Fruit fly (Drosophila melanogaster) whole organism, embryonic: ENCODE measurements around the gene st.
A peak's percentile ranks its signal among the peaks of the same experiment; 100 is the strongest.

Experiments
- Aef1 ChIP-seq: fragments of 200-800 bp; sonication (Bioruptor generic); IDR thresholded peaks from 3 replicates; pipeline ENCODE4 v1.3.6; 2022; ENCODE audit warnings: missing biosample characterization, missing genetic modification characterization
- Atf6 ChIP-seq: fragments of 200-800 bp; sonication (Bioruptor generic); IDR thresholded peaks from 2 replicates; pipeline ENCODE4 v1.3.6; 2022; ENCODE audit warnings: missing biosample characterization, missing genetic modification characterization
- B-H2 ChIP-seq: fragments of 200-800 bp; sonication (Bioruptor generic); optimal IDR thresholded peaks from 2 replicates; lab custom pipeline; 2018; ENCODE audit warnings: missing biosample characterization, mild to moderate bottlenecking, missing genetic modification characterization
- Bdp1 ChIP-seq: fragments of 200-800 bp; sonication (Bioruptor generic); optimal IDR thresholded peaks from 3 replicates; lab custom pipeline; 2016; ENCODE audit warnings: missing biosample characterization, missing genetic modification characterization
- CG10543 ChIP-seq: fragments of 200-800 bp; sonication (Bioruptor generic); optimal IDR thresholded peaks from 3 replicates; lab custom pipeline; 2017; ENCODE audit warnings: missing biosample characterization, mild to moderate bottlenecking, missing genetic modification characterization, moderate library complexity
- CG11398 ChIP-seq: fragments of 200-800 bp; sonication (Bioruptor generic); optimal IDR thresholded peaks from 2 replicates; lab custom pipeline; 2016; ENCODE audit warnings: missing biosample characterization, missing genetic modification characterization
- CG14965 ChIP-seq: fragments of 200-800 bp; sonication (Bioruptor generic); optimal IDR thresholded peaks from 2 replicates; lab custom pipeline; 2016; ENCODE audit warnings: missing biosample characterization, missing genetic modification characterization, borderline replicate concordance
- CG15073 ChIP-seq: fragments of 200-800 bp; sonication (Bioruptor generic); optimal IDR thresholded peaks from 2 replicates; lab custom pipeline; 2016; ENCODE audit warnings: missing biosample characterization, missing genetic modification characterization
- CG16779 ChIP-seq: fragments of 200-800 bp; sonication (Bioruptor generic); IDR thresholded peaks from 2 replicates; pipeline ENCODE4 v1.3.6; 2022; ENCODE audit warnings: missing biosample characterization, missing genetic modification characterization
- CG2120 ChIP-seq: fragments of 200-800 bp; sonication (Bioruptor generic); optimal IDR thresholded peaks from 3 replicates; lab custom pipeline; 2016; ENCODE audit warnings: missing biosample characterization, missing genetic modification characterization
- CG2678 ChIP-seq: fragments of 200-800 bp; sonication (Bioruptor generic); optimal IDR thresholded peaks from 3 replicates; lab custom pipeline; 2019; ENCODE audit warnings: missing biosample characterization, mild to moderate bottlenecking, missing genetic modification characterization, moderate library complexity
- CG30431 ChIP-seq: fragments of 200-800 bp; sonication (Bioruptor generic); optimal IDR thresholded peaks from 2 replicates; lab custom pipeline; 2017; ENCODE audit warnings: missing biosample characterization, missing genetic modification characterization
- CG31365 ChIP-seq: fragments of 200-800 bp; sonication (Bioruptor generic); optimal IDR thresholded peaks from 2 replicates; lab custom pipeline; 2018; ENCODE audit warnings: missing biosample characterization, mild to moderate bottlenecking, missing genetic modification characterization
- CG34224 ChIP-seq: fragments of 200-800 bp; sonication (Bioruptor generic); IDR thresholded peaks from 3 replicates; pipeline ENCODE4 v1.3.6; 2022; ENCODE audit warnings: missing biosample characterization, missing genetic modification characterization; ENCODE audit not compliant: partially characterized antibody
- CG43689 ChIP-seq: fragments of 200-800 bp; sonication (Bioruptor generic); IDR thresholded peaks from 2 replicates; pipeline ENCODE4 v1.3.6; 2022; ENCODE audit warnings: missing biosample characterization, missing genetic modification characterization
- CG4404 ChIP-seq: fragments of 200-800 bp; sonication (Bioruptor generic); IDR thresholded peaks from 2 replicates; pipeline ENCODE4 v1.3.6; 2022; ENCODE audit warnings: missing biosample characterization, missing genetic modification characterization
- CG5245 ChIP-seq: fragments of 200-800 bp; sonication (Bioruptor generic); optimal IDR thresholded peaks from 3 replicates; lab custom pipeline; 2016; ENCODE audit warnings: missing biosample characterization, missing genetic modification characterization
- CG6683 ChIP-seq: fragments of 200-800 bp; sonication (Bioruptor generic); optimal IDR thresholded peaks from 2 replicates; lab custom pipeline; 2017; ENCODE audit warnings: missing biosample characterization, mild to moderate bottlenecking, missing genetic modification characterization, missing genetic modification reagents
- CG6689 ChIP-seq: fragments of 200-800 bp; sonication (Bioruptor generic); IDR thresholded peaks from 2 replicates; pipeline ENCODE4 v1.3.6; 2022; ENCODE audit warnings: missing biosample characterization, missing genetic modification characterization
- CG6854 ChIP-seq: fragments of 200-800 bp; sonication (Bioruptor generic); optimal IDR thresholded peaks from 3 replicates; lab custom pipeline; 2017; ENCODE audit warnings: missing biosample characterization, mild to moderate bottlenecking, missing genetic modification characterization
- CG7928 ChIP-seq: fragments of 200-800 bp; sonication (Bioruptor generic); optimal IDR thresholded peaks from 2 replicates; lab custom pipeline; 2017; ENCODE audit warnings: missing biosample characterization, mild to moderate bottlenecking, missing genetic modification characterization
- CG8944 ChIP-seq: fragments of 200-800 bp; sonication (Bioruptor generic); optimal IDR thresholded peaks from 3 replicates; lab custom pipeline; 2016; ENCODE audit warnings: missing biosample characterization, missing genetic modification characterization
- CHES-1-like ChIP-seq: fragments of 200-800 bp; sonication (Bioruptor generic); optimal IDR thresholded peaks from 2 replicates; lab custom pipeline; 2016; ENCODE audit warnings: missing biosample characterization, missing genetic modification characterization
- D19A ChIP-seq: fragments of 200-800 bp; optimal IDR thresholded peaks from 3 replicates; lab custom pipeline; 2019; ENCODE audit warnings: missing biosample characterization, mild to moderate bottlenecking, missing genetic modification characterization, moderate library complexity
- Dll ChIP-seq: fragments of 200-800 bp; sonication (Bioruptor generic); IDR thresholded peaks from 4 replicates; pipeline ENCODE4 v1.3.6; 2022; ENCODE audit warnings: missing biosample characterization, missing genetic modification characterization; ENCODE audit not compliant: partially characterized antibody
- Ets65A ChIP-seq: fragments of 200-800 bp; sonication (Bioruptor generic); peaks from one replicate; lab custom pipeline; 2016; ENCODE audit warnings: missing biosample characterization, missing genetic modification characterization
- HLHmδ ChIP-seq: fragments of 200-800 bp; sonication (Bioruptor generic); optimal IDR thresholded peaks from 2 replicates; lab custom pipeline; 2018; ENCODE audit warnings: missing biosample characterization, mild to moderate bottlenecking, missing genetic modification characterization, moderate library complexity
- Hmx ChIP-seq: fragments of 200-800 bp; sonication (Bioruptor generic); optimal IDR thresholded peaks from 2 replicates; lab custom pipeline; 2016; ENCODE audit warnings: missing biosample characterization, missing genetic modification characterization
- Hr51 ChIP-seq, 2 experiments: fragments of 200-800 bp; sonication (Bioruptor generic); optimal IDR thresholded peaks; 2 replicates in 1 of 2; 3 replicates in 1 of 2; lab custom pipeline; 2016 to 2018; ENCODE audit warnings: missing biosample characterization in 2 of 2, missing genetic modification characterization in 2 of 2, mild to moderate bottlenecking in 1 of 2, moderate library complexity in 1 of 2
- Lhr ChIP-seq: fragments of 200-800 bp; sonication (Bioruptor generic); optimal IDR thresholded peaks from 3 replicates; lab custom pipeline; 2017; ENCODE audit warnings: mild to moderate bottlenecking, missing biosample characterization, missing genetic modification reagents, missing genetic modification characterization
- Lim3 ChIP-seq: fragments of 200-800 bp; sonication (Bioruptor generic); IDR thresholded peaks from 2 replicates; pipeline ENCODE4 v1.3.6; 2022; ENCODE audit warnings: missing biosample characterization, missing genetic modification characterization
- MBD-R2 ChIP-seq: fragments of 200-800 bp; sonication (Bioruptor generic); IDR thresholded peaks from 2 replicates; pipeline ENCODE4 v1.3.6; 2022; ENCODE audit warnings: missing biosample characterization, missing genetic modification characterization
- Mes4 ChIP-seq: fragments of 200-800 bp; sonication (Bioruptor generic); optimal IDR thresholded peaks from 2 replicates; lab custom pipeline; 2016; ENCODE audit warnings: missing biosample characterization, missing genetic modification characterization
- Rx ChIP-seq: fragments of 200-800 bp; sonication (Bioruptor generic); IDR thresholded peaks from 2 replicates; pipeline ENCODE4 v1.3.6; 2022; ENCODE audit warnings: missing biosample characterization, missing genetic modification characterization
- ato ChIP-seq: fragments of 200-800 bp; sonication (Bioruptor generic); IDR thresholded peaks from 2 replicates; pipeline ENCODE4 v1.3.6; 2022; ENCODE audit warnings: missing biosample characterization, missing genetic modification characterization; ENCODE audit not compliant: partially characterized antibody
- esg ChIP-seq: fragments of 200-800 bp; sonication (Bioruptor generic); conservative IDR thresholded peaks from 2 replicates; pipeline ENCODE4 v1.3.6; 2022; ENCODE audit warnings: missing biosample characterization, missing genetic modification characterization
- exex ChIP-seq: fragments of 200-800 bp; sonication (Bioruptor generic); optimal IDR thresholded peaks from 4 replicates; lab custom pipeline; 2018; ENCODE audit warnings: missing biosample characterization, mild to moderate bottlenecking, missing genetic modification characterization, moderate library complexity
- ftz-f1 ChIP-seq: fragments of 200-800 bp; sonication (Bioruptor generic); optimal IDR thresholded peaks from 2 replicates; lab custom pipeline; 2016; ENCODE audit warnings: missing biosample characterization, missing genetic modification characterization
- gcm ChIP-seq: fragments of 200-800 bp; sonication (Bioruptor generic); optimal IDR thresholded peaks from 2 replicates; lab custom pipeline; 2019; ENCODE audit warnings: missing biosample characterization, mild to moderate bottlenecking, missing genetic modification characterization, moderate library complexity
- gfzf ChIP-seq: fragments of 200-800 bp; sonication (Bioruptor generic); optimal IDR thresholded peaks from 2 replicates; lab custom pipeline; 2016; ENCODE audit warnings: missing biosample characterization, mild to moderate bottlenecking, missing genetic modification characterization, moderate library complexity
- h ChIP-seq: fragments of >200 bp; optimal IDR thresholded peaks from 2 replicates; lab custom pipeline; 2017
- hb ChIP-seq: fragments of 200-800 bp; sonication (Bioruptor generic); IDR thresholded peaks from 3 replicates; pipeline ENCODE4 v1.3.6; 2022; ENCODE audit warnings: missing biosample characterization, missing genetic modification characterization; ENCODE audit not compliant: partially characterized antibody
- jumu ChIP-seq: fragments of 200-800 bp; sonication (Bioruptor generic); optimal IDR thresholded peaks from 3 replicates; lab custom pipeline; 2016; ENCODE audit warnings: missing biosample characterization, missing genetic modification characterization
- lola ChIP-seq, 3 experiments: fragments of >200 bp in 2 of 3; fragments of 200-800 bp in 1 of 3; sonication (Bioruptor generic) in 1 of 3; optimal IDR thresholded peaks; 2 replicates each; lab custom pipeline; 2017 to 2019; ENCODE audit warnings: missing biosample characterization in 3 of 3, missing genetic modification characterization in 3 of 3, mild to moderate bottlenecking in 1 of 3, moderate library complexity in 1 of 3
- sens ChIP-seq: fragments of 200-800 bp; sonication (Bioruptor generic); peaks from one replicate; lab custom pipeline; 2016; ENCODE audit warnings: missing biosample characterization, missing genetic modification characterization
- sob ChIP-seq: fragments of 200-800 bp; sonication (Bioruptor generic); IDR thresholded peaks from 2 replicates; pipeline ENCODE4 v1.3.6; 2022; ENCODE audit warnings: missing biosample characterization, missing genetic modification characterization
- tup ChIP-seq: fragments of 200-800 bp; sonication (Bioruptor generic); optimal IDR thresholded peaks from 2 replicates; lab custom pipeline; 2016; ENCODE audit warnings: missing biosample characterization, mild to moderate bottlenecking, missing genetic modification characterization, moderate library complexity
- unc-4 ChIP-seq: fragments of 200-800 bp; sonication (Bioruptor generic); IDR thresholded peaks from 2 replicates; pipeline ENCODE4 v1.3.6; 2022; ENCODE audit warnings: missing biosample characterization, missing genetic modification characterization; ENCODE audit not compliant: partially characterized antibody
- z ChIP-seq: fragments of 200-800 bp; sonication (Bioruptor generic); IDR thresholded peaks from 3 replicates; pipeline ENCODE4 v1.3.6; 2022; ENCODE audit warnings: missing biosample characterization, missing genetic modification characterization
- zfh2 ChIP-seq: fragments of 200-800 bp; sonication (Bioruptor generic); optimal IDR thresholded peaks from 2 replicates; lab custom pipeline; 2016; ENCODE audit warnings: missing biosample characterization, missing genetic modification characterization

Gene st

DNA sequence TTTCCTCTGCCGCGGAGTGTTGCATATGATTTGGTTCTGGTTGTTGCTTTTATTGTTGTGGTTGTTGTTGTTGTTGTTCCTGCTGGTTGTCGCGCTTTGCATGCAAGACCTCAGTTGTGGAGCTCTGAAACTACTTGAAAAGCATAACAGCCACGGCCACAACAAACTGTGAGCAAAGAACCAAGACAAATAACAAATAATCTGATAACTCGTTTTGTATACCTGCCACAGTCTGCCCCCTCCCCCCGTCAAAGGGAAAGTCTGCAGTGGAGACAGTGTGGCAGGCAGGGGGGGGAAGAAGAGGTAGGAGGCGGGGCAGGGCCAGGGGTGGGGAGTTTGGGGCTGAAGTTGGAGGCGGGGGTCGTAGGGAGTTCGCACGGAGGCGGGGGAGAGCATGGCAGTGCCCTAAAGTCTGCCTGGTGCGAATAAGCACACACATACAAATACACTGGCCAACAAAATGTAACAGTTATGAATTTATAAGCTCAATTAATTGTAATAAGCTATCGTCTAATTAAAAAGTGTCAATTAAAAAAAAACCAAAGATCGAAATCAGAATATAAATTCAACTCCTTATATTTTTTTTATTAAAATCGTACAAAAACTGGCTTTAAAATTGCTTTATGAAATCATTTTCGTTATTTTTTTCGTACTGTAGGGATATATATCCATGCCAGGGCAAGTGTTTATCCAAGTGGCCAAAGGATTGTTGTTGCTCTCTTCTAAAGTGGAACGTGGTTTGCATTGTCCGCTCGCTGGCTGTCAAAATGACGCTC is 8.8 kb upstream of the st start (continued):
- TF ChIP-seq CG2678 (tag; lab: Kevin White, UChicago) (peak; percentile 44), gcm (GFP tag; lab: Kevin White, UChicago) (no peak), D19A (no peak), sob (GFP tag; lab: Robert Waterston, UW) (peak; percentile 35; the same call in 1 of the 2 replicates), CG30431 (GFP tag; lab: Kevin White, UChicago) (no peak), CG2120 (GFP tag; lab: Kevin White, UChicago) (no peak), h (lab: Kevin White, UChicago) (no peak), Rx (GFP tag; lab: Robert Waterston, UW) (no peak), tup (GFP tag; lab: Kevin White, UChicago) (no peak), Atf6 (GFP tag; lab: Robert Waterston, UW) (no peak), CG15073 (GFP tag; lab: Kevin White, UChicago) (no peak), MBD-R2 (GFP tag; lab: Robert Waterston, UW) (no peak), lola (GFP tag; optimal IDR thresholded peaks at IDR 0.05; lab: Kevin White, UChicago) (peak in 1 of 3 experiments; percentile 66), CG5245 (no peak), CG6689 (GFP tag; lab: Robert Waterston, UW) (0 out of 2 replicates have a peak, but pooled peaks have one; percentile 14), CG31365 (tag; lab: Kevin White, UChicago) (no peak), ftz-f1 (no peak), Hmx (GFP tag; lab: Kevin White, UChicago) (no peak), gfzf (GFP tag; lab: Kevin White, UChicago) (no peak), unc-4 (no peak), exex (tag; lab: Kevin White, UChicago) (no peak), CG10543 (peak; percentile 7), CG43689 (GFP tag; lab: Robert Waterston, UW) (no peak), Dll (GFP tag; lab: Robert Waterston, UW) (no peak), Lhr (GFP tag; lab: Kevin White, UChicago) (peak; percentile 26), CG14965 (GFP tag; lab: Kevin White, UChicago) (no peak), jumu (GFP tag; lab: Kevin White, UChicago) (no peak), Aef1 (no peak), CG16779 (GFP tag; lab: Robert Waterston, UW) (no peak), zfh2 (no peak), hb (GFP tag; lab: Robert Waterston, UW) (no peak), sens (GFP tag; lab: Kevin White, UChicago) (peak; percentile 85), Lim3 (no peak), CG34224 (GFP tag; lab: Robert Waterston, UW) (no peak), Mes4 (GFP tag; lab: Kevin White, UChicago) (no peak), CG6854 (GFP tag; lab: Kevin White, UChicago) (no peak), CG7928 (GFP tag; lab: Kevin White, UChicago) (no peak), CG11398 (GFP tag; lab: Kevin White, UChicago) (no peak), CHES-1-like (GFP tag; lab: Kevin White, UChicago) (no peak), CG8944 (GFP tag; lab: Kevin White, UChicago) (no peak), ato (0 out of 2 replicates have a peak, but pooled peaks have one; percentile 31), CG4404 (no peak), esg (GFP tag; lab: Robert Waterston, UW) (no peak; the same call in 1 of the 2 replicates), Bdp1 (GFP tag; lab: Kevin White, UChicago) (no peak), B-H2 (no peak), CG6683 (no peak), z (GFP tag; lab: Robert Waterston, UW) (0 out of 3 replicates have a peak, but pooled peaks have one; percentile 43), HLHmδ (GFP tag; lab: Kevin White, UChicago) (peak; percentile 83), Ets65A (GFP tag; lab: Kevin White, UChicago) (no peak), Hr51 (GFP tag; optimal IDR thresholded peaks at IDR 0.05; lab: Kevin White, UChicago) (peak in 1 of 2 experiments; percentile 29)
